Fruit fly (Drosophila melanogaster) whole organism, embryonic: ENCODE measurements around the gene CG2901.

Source experiments
- Antp ChIP-seq: fragments of 200-800 bp; sonication (Bioruptor generic); optimal IDR thresholded peaks from 3 replicates; lab custom pipeline; 2016; ENCODE audit warnings: missing biosample characterization, missing genetic modification characterization
- CG10321 ChIP-seq: fragments of 200-800 bp; sonication (Bioruptor generic); IDR thresholded peaks from 2 replicates; pipeline ENCODE4 v1.3.6; 2022; ENCODE audit warnings: missing biosample characterization, missing genetic modification characterization
- CG10366 ChIP-seq: fragments of 200-800 bp; sonication (Bioruptor generic); IDR thresholded peaks from 2 replicates; pipeline ENCODE4 v1.3.6; 2022; ENCODE audit warnings: missing biosample characterization, missing genetic modification characterization
- CG10543 ChIP-seq: fragments of 200-800 bp; sonication (Bioruptor generic); optimal IDR thresholded peaks from 3 replicates; lab custom pipeline; 2017; ENCODE audit warnings: missing biosample characterization, mild to moderate bottlenecking, missing genetic modification characterization, moderate library complexity
- CG11456 ChIP-seq: fragments of 200-800 bp; sonication (Bioruptor generic); IDR thresholded peaks from 3 replicates; pipeline ENCODE4 v1.3.6; 2022; ENCODE audit warnings: missing biosample characterization, missing genetic modification characterization
- CG12391 ChIP-seq: fragments of 200-800 bp; sonication (Bioruptor generic); optimal IDR thresholded peaks from 3 replicates; lab custom pipeline; 2018; ENCODE audit warnings: missing biosample characterization, mild to moderate bottlenecking, missing genetic modification characterization, moderate library complexity
- CG13775 ChIP-seq: fragments of 200-800 bp; sonication (Bioruptor generic); optimal IDR thresholded peaks from 3 replicates; lab custom pipeline; 2017; ENCODE audit warnings: missing biosample characterization, mild to moderate bottlenecking, missing genetic modification characterization
- CG16813 ChIP-seq: fragments of 200-800 bp; sonication (Bioruptor generic); IDR thresholded peaks from 3 replicates; pipeline ENCODE4 v1.3.6; 2022; ENCODE audit warnings: missing biosample characterization, missing genetic modification characterization; ENCODE audit not compliant: partially characterized antibody
- CG17612 ChIP-seq: fragments of 200-800 bp; sonication (Bioruptor generic); IDR thresholded peaks from 2 replicates; pipeline ENCODE4 v1.3.6; 2022; ENCODE audit warnings: missing biosample characterization, missing genetic modification characterization
- CG18262 ChIP-seq: fragments of 200-800 bp; optimal IDR thresholded peaks from 3 replicates; lab custom pipeline; 2019; ENCODE audit warnings: missing biosample characterization, mild to moderate bottlenecking, missing genetic modification characterization, moderate library complexity
- CG31224 ChIP-seq: fragments of 200-800 bp; sonication (Bioruptor generic); IDR thresholded peaks from 2 replicates; pipeline ENCODE4 v1.3.6; 2022; ENCODE audit warnings: missing biosample characterization, missing genetic modification characterization
- CG31388 ChIP-seq: fragments of 200-800 bp; sonication (Bioruptor generic); optimal IDR thresholded peaks from 2 replicates; lab custom pipeline; 2016; ENCODE audit warnings: missing biosample characterization, missing genetic modification characterization
- CG34224 ChIP-seq: fragments of 200-800 bp; sonication (Bioruptor generic); IDR thresholded peaks from 3 replicates; pipeline ENCODE4 v1.3.6; 2022; ENCODE audit warnings: missing biosample characterization, missing genetic modification characterization; ENCODE audit not compliant: partially characterized antibody
- CG34422 ChIP-seq: fragments of 200-800 bp; sonication (Bioruptor generic); IDR thresholded peaks from 3 replicates; pipeline ENCODE4 v1.3.6; 2022; ENCODE audit warnings: missing biosample characterization, missing genetic modification characterization
- CG4730 ChIP-seq: fragments of 200-800 bp; sonication (Bioruptor generic); IDR thresholded peaks from 2 replicates; pipeline ENCODE4 v1.3.6; 2022; ENCODE audit warnings: missing biosample characterization, missing genetic modification characterization
- CHES-1-like ChIP-seq: fragments of 200-800 bp; sonication (Bioruptor generic); optimal IDR thresholded peaks from 2 replicates; lab custom pipeline; 2016; ENCODE audit warnings: missing biosample characterization, missing genetic modification characterization
- D ChIP-seq, 2 experiments: fragments of 200-800 bp in 1 of 2; fragments of >200 bp in 1 of 2; sonication (Bioruptor generic) in 1 of 2; optimal IDR thresholded peaks; 2 replicates in 1 of 2; 3 replicates in 1 of 2; lab custom pipeline; 2017; ENCODE audit warnings: mild to moderate bottlenecking in 1 of 2, missing biosample characterization in 1 of 2, missing genetic modification characterization in 1 of 2, missing genetic modification reagents in 1 of 2
- Dek ChIP-seq: fragments of 200-800 bp; sonication (Bioruptor generic); optimal IDR thresholded peaks from 3 replicates; lab custom pipeline; 2019; ENCODE audit warnings: missing biosample characterization, mild to moderate bottlenecking, missing genetic modification characterization, moderate library complexity
- Drgx ChIP-seq: fragments of 200-800 bp; sonication (Bioruptor generic); IDR thresholded peaks from 2 replicates; pipeline ENCODE4 v1.3.6; 2022; ENCODE audit warnings: missing biosample characterization, missing genetic modification characterization
- Hey ChIP-seq: fragments of 200-800 bp; sonication (Bioruptor generic); optimal IDR thresholded peaks from 3 replicates; lab custom pipeline; 2018; ENCODE audit warnings: missing biosample characterization, mild to moderate bottlenecking, missing genetic modification characterization
- HmgZ ChIP-seq: fragments of 200-800 bp; sonication (Bioruptor generic); optimal IDR thresholded peaks from 2 replicates; lab custom pipeline; 2018; ENCODE audit warnings: missing biosample characterization, mild to moderate bottlenecking, missing genetic modification characterization
- Hsf ChIP-seq: fragments of 200-800 bp; sonication (Bioruptor generic); optimal IDR thresholded peaks from 3 replicates; lab custom pipeline; 2016; ENCODE audit warnings: missing biosample characterization, missing genetic modification characterization
- Kr ChIP-seq: fragments of 200-800 bp; sonication (Bioruptor generic); optimal IDR thresholded peaks from 2 replicates; lab custom pipeline; 2017; ENCODE audit warnings: missing biosample characterization, mild to moderate bottlenecking, missing genetic modification characterization
- Myb ChIP-seq: fragments of 200-800 bp; sonication (Bioruptor generic); optimal IDR thresholded peaks from 2 replicates; lab custom pipeline; 2016; ENCODE audit warnings: missing biosample characterization, missing genetic modification characterization
- Neu2 ChIP-seq: fragments of 200-800 bp; sonication (Bioruptor generic); optimal IDR thresholded peaks from 3 replicates; lab custom pipeline; 2016; ENCODE audit warnings: missing biosample characterization, missing genetic modification characterization, borderline replicate concordance
- Nf-YB ChIP-seq: fragments of 200-800 bp; sonication (Bioruptor generic); optimal IDR thresholded peaks from 3 replicates; lab custom pipeline; 2019; ENCODE audit warnings: missing biosample characterization, mild to moderate bottlenecking, missing genetic modification characterization, moderate library complexity
- Opbp ChIP-seq: fragments of 200-800 bp; sonication (Bioruptor generic); IDR thresholded peaks from 3 replicates; pipeline ENCODE4 v1.3.6; 2022; ENCODE audit warnings: missing biosample characterization, missing genetic modification characterization; ENCODE audit not compliant: partially characterized antibody
- YL-1 ChIP-seq: fragments of 200-800 bp; sonication (Bioruptor generic); optimal IDR thresholded peaks from 3 replicates; lab custom pipeline; 2017; ENCODE audit warnings: missing biosample characterization, mild to moderate bottlenecking, missing genetic modification characterization
- bigmax ChIP-seq: fragments of 200-800 bp; sonication (Bioruptor generic); optimal IDR thresholded peaks from 2 replicates; lab custom pipeline; 2018; ENCODE audit warnings: missing biosample characterization, mild to moderate bottlenecking, missing genetic modification characterization
- ftz-f1 ChIP-seq: fragments of 200-800 bp; sonication (Bioruptor generic); optimal IDR thresholded peaks from 2 replicates; lab custom pipeline; 2016; ENCODE audit warnings: missing biosample characterization, missing genetic modification characterization
- gfzf ChIP-seq: fragments of 200-800 bp; sonication (Bioruptor generic); optimal IDR thresholded peaks from 2 replicates; lab custom pipeline; 2016; ENCODE audit warnings: missing biosample characterization, mild to moderate bottlenecking, missing genetic modification characterization, moderate library complexity
- grn ChIP-seq: fragments of 200-800 bp; sonication (Bioruptor generic); optimal IDR thresholded peaks from 3 replicates; lab custom pipeline; 2017; ENCODE audit warnings: missing biosample characterization, missing genetic modification characterization
- her ChIP-seq: fragments of 200-800 bp; sonication (Bioruptor generic); optimal IDR thresholded peaks from 2 replicates; lab custom pipeline; 2016; ENCODE audit warnings: missing biosample characterization, missing genetic modification characterization
- jing ChIP-seq: fragments of 200-800 bp; sonication (Bioruptor generic); optimal IDR thresholded peaks from 2 replicates; lab custom pipeline; 2018; ENCODE audit warnings: missing biosample characterization, mild to moderate bottlenecking, missing genetic modification characterization
- klu ChIP-seq: fragments of 200-800 bp; sonication (Bioruptor generic); IDR thresholded peaks from 2 replicates; pipeline ENCODE4 v1.3.6; 2022; ENCODE audit warnings: missing biosample characterization, missing genetic modification characterization
- nmo ChIP-seq: fragments of 200-800 bp; sonication (Bioruptor generic); optimal IDR thresholded peaks from 2 replicates; lab custom pipeline; 2018; ENCODE audit warnings: missing biosample characterization, mild to moderate bottlenecking, missing genetic modification characterization, moderate library complexity
- oc ChIP-seq: fragments of 200-800 bp; sonication (Bioruptor generic); optimal IDR thresholded peaks from 2 replicates; lab custom pipeline; 2018; ENCODE audit warnings: missing biosample characterization, mild to moderate bottlenecking, missing genetic modification characterization, moderate library complexity
- pita ChIP-seq: fragments of 200-800 bp; sonication (Bioruptor generic); optimal IDR thresholded peaks from 2 replicates; lab custom pipeline; 2017; ENCODE audit warnings: missing biosample characterization, mild to moderate bottlenecking, missing genetic modification characterization
- pros ChIP-seq: fragments of 200-800 bp; sonication (Bioruptor generic); optimal IDR thresholded peaks from 3 replicates; lab custom pipeline; 2019; ENCODE audit warnings: missing biosample characterization, mild to moderate bottlenecking, missing genetic modification characterization, moderate library complexity
- psq ChIP-seq: fragments of 200-800 bp; sonication (Bioruptor generic); optimal IDR thresholded peaks from 2 replicates; lab custom pipeline; 2017; ENCODE audit warnings: missing biosample characterization, missing genetic modification characterization
- rib ChIP-seq: fragments of 200-800 bp; sonication (Bioruptor generic); IDR thresholded peaks from 2 replicates; pipeline ENCODE4 v1.3.6; 2022; ENCODE audit warnings: missing biosample characterization, missing genetic modification characterization
- ro ChIP-seq: fragments of 200-800 bp; sonication (Bioruptor generic); IDR thresholded peaks from 2 replicates; pipeline ENCODE4 v1.3.6; 2022; ENCODE audit warnings: missing biosample characterization, missing genetic modification characterization
- row ChIP-seq: fragments of 200-800 bp; sonication (Bioruptor generic); IDR thresholded peaks from 3 replicates; pipeline ENCODE4 v1.3.6; 2022; ENCODE audit warnings: missing biosample characterization, missing genetic modification characterization
- schlank ChIP-seq: fragments of 200-800 bp; sonication (Bioruptor generic); optimal IDR thresholded peaks from 2 replicates; lab custom pipeline; 2018; ENCODE audit warnings: missing biosample characterization, mild to moderate bottlenecking, missing genetic modification characterization
- sens-2 ChIP-seq: fragments of 200-800 bp; sonication (Bioruptor generic); IDR thresholded peaks from 2 replicates; pipeline ENCODE4 v1.3.6; 2022; ENCODE audit warnings: missing biosample characterization, missing genetic modification characterization
- slp2 ChIP-seq: fragments of 200-800 bp; sonication (Bioruptor generic); optimal IDR thresholded peaks from 2 replicates; lab custom pipeline; 2016; ENCODE audit warnings: missing biosample characterization, missing genetic modification characterization
- stwl ChIP-seq: fragments of 200-800 bp; sonication (Bioruptor generic); optimal IDR thresholded peaks from 3 replicates; lab custom pipeline; 2018; ENCODE audit warnings: missing biosample characterization, mild to moderate bottlenecking, missing genetic modification characterization, moderate library complexity
- tin ChIP-seq: fragments of 200-800 bp; sonication (Bioruptor generic); optimal IDR thresholded peaks from 3 replicates; lab custom pipeline; 2016; ENCODE audit warnings: missing biosample characterization, missing genetic modification characterization
- tll ChIP-seq, 2 experiments: fragments of 200-800 bp in 1 of 2; fragments of >200 bp in 1 of 2; sonication (Bioruptor generic) in 1 of 2; optimal IDR thresholded peaks; 2 replicates each; lab custom pipeline; 2017 to 2019; ENCODE audit warnings: missing biosample characterization in 2 of 2, missing genetic modification characterization in 2 of 2, mild to moderate bottlenecking in 1 of 2, moderate library complexity in 1 of 2
- vvl ChIP-seq: fragments of 200-800 bp; sonication (Bioruptor generic); IDR thresholded peaks from 2 replicates; pipeline ENCODE4 v1.3.6; 2022; ENCODE audit warnings: missing biosample characterization, missing genetic modification characterization

CG2901 gene

DNA sequence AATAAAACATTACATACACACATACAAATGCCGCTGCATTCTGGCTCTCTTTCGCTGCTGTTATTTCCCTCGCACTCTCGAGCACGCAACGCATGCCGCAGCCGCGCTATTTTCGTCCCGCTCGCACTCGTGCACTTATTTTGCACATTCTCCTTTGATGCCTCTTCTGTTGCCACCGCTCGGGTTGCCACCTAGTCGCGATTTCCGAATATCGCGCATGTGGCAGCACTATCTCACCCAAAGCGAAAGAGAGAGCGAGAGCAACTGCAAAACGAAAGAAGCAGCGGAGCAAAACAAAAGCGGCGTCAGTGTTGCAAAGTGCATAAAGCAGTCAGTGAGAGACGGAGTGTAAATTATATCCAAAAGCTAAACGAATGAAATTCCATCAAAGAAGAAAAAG, 47.1 kb upstream of the CG2901 start (continued):
- peak; percentile 57 for TF ChIP-seq CG34224 (GFP tag; lab: Robert Waterston, UW)
- no peak for TF ChIP-seq sens-2 (GFP tag; lab: Robert Waterston, UW)
- TF ChIP-seq YL-1 (GFP tag; lab: Kevin White, UChicago) = peak; percentile 18
- TF ChIP-seq CG34422 (GFP tag; lab: Robert Waterston, UW) = peak; percentile 79; the same call in 1 of the 3 replicates
- no peak for TF ChIP-seq oc (tag; lab: Kevin White, UChicago)
- TF ChIP-seq CG4730 (GFP tag; lab: Robert Waterston, UW) = no peak
- peak; percentile 64 for TF ChIP-seq HmgZ (tag; lab: Kevin White, UChicago)
- TF ChIP-seq klu (GFP tag; lab: Robert Waterston, UW) = no peak
- peak; percentile 75; the same call in 2 of the 3 replicates for TF ChIP-seq Opbp (GFP tag; lab: Robert Waterston, UW)
- TF ChIP-seq Drgx (GFP tag; lab: Robert Waterston, UW) = peak; percentile 44
- TF ChIP-seq nmo (GFP tag; lab: Kevin White, UChicago) = peak; percentile 46
- TF ChIP-seq rib (GFP tag; lab: Robert Waterston, UW) = peak; percentile 89
- TF ChIP-seq Hey (tag; lab: Kevin White, UChicago) = no peak
- TF ChIP-seq vvl = 0 out of 2 replicates have a peak, but pooled peaks have one; percentile 51
- TF ChIP-seq gfzf = peak; percentile 17
- peak; percentile 99 for TF ChIP-seq psq (GFP tag; lab: Kevin White, UChicago)
- TF ChIP-seq schlank (tag; lab: Kevin White, UChicago) = no peak
- TF ChIP-seq ro (GFP tag; lab: Robert Waterston, UW) = no peak
- no peak for TF ChIP-seq slp2 (GFP tag; lab: Kevin White, UChicago)
- TF ChIP-seq grn (GFP tag; lab: Kevin White, UChicago) = no peak
- TF ChIP-seq bigmax (GFP tag; lab: Kevin White, UChicago) = no peak
- TF ChIP-seq ftz-f1 (GFP tag; lab: Kevin White, UChicago) = peak; percentile 29
- no peak for TF ChIP-seq jing (GFP tag; lab: Kevin White, UChicago)
- TF ChIP-seq pros (GFP tag; lab: Kevin White, UChicago) = no peak
- no peak for TF ChIP-seq CG10366
- TF ChIP-seq CG18262 (tag; lab: Kevin White, UChicago) = no peak
- TF ChIP-seq Antp (GFP tag; lab: Kevin White, UChicago) = peak; percentile 5
- peak; percentile 98 for TF ChIP-seq stwl (tag; lab: Kevin White, UChicago)
- TF ChIP-seq Hsf (GFP tag; lab: Kevin White, UChicago) = no peak
- TF ChIP-seq CG12391 (tag; lab: Kevin White, UChicago) = no peak
- peak; percentile 93 for TF ChIP-seq CG10321
- no peak for TF ChIP-seq Dek
- no peak for TF ChIP-seq pita (GFP tag; lab: Kevin White, UChicago)
- peak; percentile 65 for TF ChIP-seq CG10543 (GFP tag; lab: Kevin White, UChicago)
- TF ChIP-seq Kr (GFP tag; lab: Kevin White, UChicago) = no peak
- no peak for TF ChIP-seq CG13775 (GFP tag; lab: Kevin White, UChicago)
- no peak for TF ChIP-seq D (optimal IDR thresholded peaks at IDR 0.05; lab: Kevin White, UChicago)
- no peak for TF ChIP-seq D (GFP tag; optimal IDR thresholded peaks at IDR 0.05; lab: Kevin White, UChicago)
- peak; percentile 61 for TF ChIP-seq her (GFP tag; lab: Kevin White, UChicago)
- TF ChIP-seq CHES-1-like (GFP tag; lab: Kevin White, UChicago) = peak; percentile 8
- TF ChIP-seq CG11456 (GFP tag; lab: Robert Waterston, UW) = no peak
- TF ChIP-seq CG31388 (GFP tag; lab: Kevin White, UChicago) = no peak
- TF ChIP-seq CG17612 (GFP tag; lab: Robert Waterston, UW) = no peak
- no peak for TF ChIP-seq Nf-YB (GFP tag; lab: Kevin White, UChicago)
- TF ChIP-seq CG31224 (GFP tag; lab: Robert Waterston, UW) = 0 out of 2 replicates have a peak, but pooled peaks have one; percentile 13
- peak in 1 of 2 experiments; percentile 4 for TF ChIP-seq tll (GFP tag; optimal IDR thresholded peaks at IDR 0.05; lab: Kevin White, UChicago)
- peak; percentile 25 for TF ChIP-seq Myb (GFP tag; lab: Kevin White, UChicago)
- peak; percentile 2 for TF ChIP-seq tin (GFP tag; lab: Kevin White, UChicago)
- 0 out of 3 replicates have a peak, but pooled peaks have one; percentile 27 for TF ChIP-seq CG16813 (GFP tag; lab: Robert Waterston, UW)
- no peak for TF ChIP-seq Neu2
- peak; percentile 17; the same call in 1 of the 3 replicates for TF ChIP-seq row (GFP tag; lab: Robert Waterston, UW)
